Worm (Caenorhabditis elegans) whole organism, L4 larva: ENCODE measurements around the gene srh-194.

Source experiments
- R02D3.7 ChIP-seq: fragments of 150-350 bp; sonication (generic microtip); optimal IDR thresholded peaks from 3 replicates; lab custom pipeline; 2014; ENCODE audit warnings: missing biosample characterization, missing genetic modification characterization
- T20F7.1 ChIP-seq: fragments of 200-800 bp; sonication (Bioruptor generic); optimal IDR thresholded peaks from 2 replicates; lab custom pipeline; 2018; ENCODE audit warnings: mild to moderate bottlenecking, missing genetic modification characterization, missing compliant biosample characterization
- aha-1 ChIP-seq: fragments of 150-350 bp; peaks from one replicate; lab custom pipeline; 2014; ENCODE audit warnings: missing biosample characterization, missing genetic modification characterization
- ceh-82 ChIP-seq: sonication (generic microtip); optimal IDR thresholded peaks from 2 replicates; lab custom pipeline; 2017; ENCODE audit warnings: missing biosample characterization, missing genetic modification characterization
- daf-12 ChIP-seq: fragments of 150-350 bp; optimal IDR thresholded peaks from 2 replicates; lab custom pipeline; 2014; ENCODE audit warnings: missing biosample characterization, missing genetic modification reagents, missing genetic modification characterization
- daf-19 ChIP-seq: fragments of 200-800 bp; sonication (Bioruptor generic); conservative IDR thresholded peaks from 2 replicates; pipeline ENCODE4 v1.3.6; 2022; ENCODE audit warnings: missing genetic modification characterization, missing compliant biosample characterization
- dve-1 ChIP-seq: sonication (generic microtip); optimal IDR thresholded peaks from 2 replicates; lab custom pipeline; 2017; ENCODE audit warnings: antibody characterized with exemption, mild to moderate bottlenecking, missing genetic modification characterization, missing compliant biosample characterization; ENCODE audit not compliant: insufficient read depth
- fkh-10 ChIP-seq: fragments of 150-350 bp; optimal IDR thresholded peaks from 2 replicates; lab custom pipeline; 2014; ENCODE audit warnings: missing biosample characterization, missing genetic modification reagents, missing genetic modification characterization
- hif-1 ChIP-seq, 2 experiments: sonication (generic microtip); optimal IDR thresholded peaks; 2 replicates each; lab custom pipeline; 2016 to 2017; ENCODE audit warnings: missing compliant biosample characterization in 2 of 2, missing genetic modification characterization in 2 of 2, missing genetic modification reagents in 2 of 2, missing genotype in 2 of 2, mild to moderate bottlenecking in 1 of 2
- hmg-1.1 ChIP-seq: fragments of 200-800 bp; sonication (Bioruptor generic); IDR thresholded peaks from 2 replicates; pipeline ENCODE4 v1.3.6; 2022; ENCODE audit warnings: missing genetic modification reagents, missing genetic modification characterization, missing compliant biosample characterization
- lin-1 ChIP-seq: fragments of 200-800 bp; sonication (Bioruptor generic); IDR thresholded peaks from 2 replicates; pipeline ENCODE4 v1.3.6; 2022; ENCODE audit warnings: missing genetic modification reagents, missing genetic modification characterization, missing compliant biosample characterization
- lsy-2 ChIP-seq, 2 experiments: fragments of 150-350 bp in 1 of 2; sonication (generic microtip) in 1 of 2; optimal IDR thresholded peaks; 2 replicates each; lab custom pipeline; 2014 to 2017; ENCODE audit warnings: missing biosample characterization in 2 of 2, missing genetic modification characterization in 2 of 2
- madf-5 ChIP-seq, 2 experiments: fragments of 200-800 bp; sonication (Bioruptor generic); IDR thresholded peaks; 2 replicates each; pipeline ENCODE4 v1.3.6; 2022; ENCODE audit warnings: missing compliant biosample characterization in 2 of 2, missing genetic modification characterization in 2 of 2
- mdl-1 ChIP-seq, 2 experiments: fragments of 150-350 bp in 1 of 2; sonication (generic microtip) in 1 of 2; optimal IDR thresholded peaks; 2 replicates each; lab custom pipeline; 2014 to 2017; ENCODE audit warnings: missing biosample characterization in 2 of 2, missing genetic modification characterization in 2 of 2
- mep-1 ChIP-seq: fragments of 150-350 bp; sonication (generic microtip); optimal IDR thresholded peaks from 3 replicates; lab custom pipeline; 2014; ENCODE audit warnings: missing biosample characterization, missing genetic modification characterization
- mes-2 ChIP-seq: sonication (generic microtip); optimal IDR thresholded peaks from 2 replicates; lab custom pipeline; 2016; ENCODE audit warnings: missing genotype, mild to moderate bottlenecking, missing genetic modification characterization, missing compliant biosample characterization; ENCODE audit not compliant: poor library complexity, severe bottlenecking
- mxl-2 ChIP-seq: fragments of 200-800 bp; sonication (Bioruptor generic); conservative IDR thresholded peaks from 2 replicates; pipeline ENCODE4 v1.3.6; 2022; ENCODE audit warnings: missing genetic modification reagents, missing genetic modification characterization, missing compliant biosample characterization
- nhr-10 ChIP-seq: fragments of 150-350 bp; optimal IDR thresholded peaks from 2 replicates; lab custom pipeline; 2014; ENCODE audit warnings: missing biosample characterization, missing genetic modification characterization
- nhr-11 ChIP-seq: fragments of 150-350 bp; optimal IDR thresholded peaks from 2 replicates; lab custom pipeline; 2014; ENCODE audit warnings: missing biosample characterization, missing genetic modification characterization
- nhr-25 ChIP-seq: sonication (generic microtip); optimal IDR thresholded peaks from 2 replicates; lab custom pipeline; 2017; ENCODE audit warnings: missing genetic modification characterization, mild to moderate bottlenecking, missing compliant biosample characterization, antibody characterized with exemption, moderate library complexity, borderline replicate concordance; ENCODE audit not compliant: insufficient read depth
- nhr-28 ChIP-seq: fragments of 150-350 bp; optimal IDR thresholded peaks from 2 replicates; lab custom pipeline; 2014; ENCODE audit warnings: missing biosample characterization, missing genetic modification characterization
- nhr-41 ChIP-seq: fragments of 200-800 bp; sonication (Bioruptor generic); IDR thresholded peaks from 2 replicates; pipeline ENCODE4 v1.3.6; 2022; ENCODE audit warnings: missing genetic modification reagents, missing genetic modification characterization, missing compliant biosample characterization
- nhr-6 ChIP-seq: fragments of 150-350 bp; optimal IDR thresholded peaks from 2 replicates; lab custom pipeline; 2014; ENCODE audit warnings: missing biosample characterization, missing genetic modification characterization
- saeg-2 ChIP-seq: fragments of 200-800 bp; sonication (Bioruptor generic); IDR thresholded peaks from 2 replicates; pipeline ENCODE4 v1.3.6; 2022; ENCODE audit warnings: missing genetic modification reagents, missing genetic modification characterization, missing compliant biosample characterization
- sdz-12 ChIP-seq: fragments of 200-800 bp; sonication (Bioruptor generic); optimal IDR thresholded peaks from 2 replicates; lab custom pipeline; 2018; ENCODE audit warnings: mild to moderate bottlenecking, missing genetic modification characterization, missing compliant biosample characterization
- set-16 ChIP-seq: fragments of 200-800 bp; sonication (Bioruptor generic); IDR thresholded peaks from 2 replicates; pipeline ENCODE4 v1.3.6; 2022; ENCODE audit warnings: missing genetic modification reagents, missing genetic modification characterization, missing compliant biosample characterization
- skn-1 ChIP-seq: fragments of 150-350 bp; optimal IDR thresholded peaks from 2 replicates; lab custom pipeline; 2014; ENCODE audit warnings: missing biosample characterization, missing genetic modification characterization
- snpc-1.2 ChIP-seq: fragments of 200-800 bp; sonication (Bioruptor generic); IDR thresholded peaks from 2 replicates; pipeline ENCODE4 v1.3.6; 2022; ENCODE audit warnings: missing genetic modification reagents, missing genetic modification characterization, missing compliant biosample characterization
- spr-3 ChIP-seq: fragments of 200-800 bp; sonication (Bioruptor generic); optimal IDR thresholded peaks from 2 replicates; lab custom pipeline; 2018; ENCODE audit warnings: mild to moderate bottlenecking, missing genetic modification characterization, missing compliant biosample characterization
- vab-7 ChIP-seq: fragments of 200-800 bp; sonication (Bioruptor generic); IDR thresholded peaks from 2 replicates; pipeline ENCODE4 v1.3.6; 2022; ENCODE audit warnings: missing genetic modification reagents, missing genetic modification characterization, missing compliant biosample characterization
- zag-1 ChIP-seq: fragments of 150-350 bp; optimal IDR thresholded peaks from 2 replicates; lab custom pipeline; 2014; ENCODE audit warnings: missing biosample characterization, missing genetic modification characterization
- zip-11 ChIP-seq: fragments of 200-800 bp; sonication (Bioruptor generic); IDR thresholded peaks from 2 replicates; pipeline ENCODE4 v1.3.6; 2022; ENCODE audit warnings: missing genetic modification characterization, missing compliant biosample characterization

srh-194 gene

DNA sequence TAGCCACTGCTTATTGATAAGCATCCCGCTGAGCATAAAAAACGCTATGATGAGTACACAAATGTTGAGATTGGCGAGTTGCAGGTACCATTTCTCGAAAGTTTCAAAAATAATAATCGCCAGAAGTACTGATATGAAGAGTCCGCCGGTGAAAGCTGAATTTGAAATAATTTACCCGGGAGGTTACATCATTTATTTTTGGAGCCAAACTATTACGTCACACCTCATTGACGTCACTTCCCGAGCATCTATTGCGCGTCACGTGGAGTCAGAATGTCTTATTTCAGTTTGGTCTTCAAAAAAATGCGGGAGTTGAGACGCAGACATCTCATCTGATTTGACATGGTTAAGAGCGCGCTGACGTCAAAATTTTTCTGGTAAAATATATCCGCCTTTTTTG, 37.5 kb upstream of the srh-194 start:
- no peak for TF ChIP-seq R02D3.7 (tag; lab: Kevin White, UChicago)
- TF ChIP-seq mxl-2 (GFP tag; lab: Robert Waterston, UW): no peak
- no peak for TF ChIP-seq skn-1
- TF ChIP-seq vab-7 (GFP tag; lab: Robert Waterston, UW): no peak
- TF ChIP-seq mdl-1 (tag; optimal IDR thresholded peaks at IDR 0.05; lab: Kevin White, UChicago): no peak
- no peak for TF ChIP-seq daf-19 (GFP tag; lab: Robert Waterston, UW)
- no peak for TF ChIP-seq nhr-28 (tag; lab: Kevin White, UChicago)
- no peak for TF ChIP-seq sdz-12
- no peak for TF ChIP-seq snpc-1.2 (GFP tag; lab: Robert Waterston, UW)
- TF ChIP-seq set-16 (GFP tag; lab: Robert Waterston, UW): no peak
- TF ChIP-seq mes-2: no peak
- no peak for TF ChIP-seq madf-5 (GFP tag; IDR thresholded peaks at IDR 0.05; lab: Robert Waterston, UW)
- TF ChIP-seq nhr-25: no peak
- TF ChIP-seq daf-12: no peak
- TF ChIP-seq mep-1: no peak
- no peak for TF ChIP-seq nhr-11 (tag; lab: Kevin White, UChicago)
- TF ChIP-seq nhr-6 (tag; lab: Kevin White, UChicago): no peak

DNA sequence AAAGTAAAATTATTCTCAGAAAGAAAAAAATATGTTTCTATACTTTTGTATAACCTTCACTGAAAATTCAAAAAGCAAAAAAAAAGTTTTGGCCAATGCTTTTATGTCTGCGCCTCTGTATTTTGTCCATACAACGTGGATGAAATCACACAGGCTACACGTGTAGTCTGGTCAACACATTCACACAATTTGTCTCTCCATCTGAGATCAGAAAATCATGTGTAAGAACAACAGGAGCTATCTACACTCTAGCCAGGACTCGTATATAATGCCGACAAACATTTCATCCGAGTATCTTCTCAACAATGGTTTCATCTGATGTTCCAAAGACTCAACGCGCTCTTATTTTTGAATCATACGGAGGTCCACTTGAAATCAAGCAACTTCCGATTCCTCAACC, 33.5 kb upstream of the srh-194 start, which contains the start of gene D2063.1:
TSS of gene D2063.1 (plus strand) at position 281 of the 400 bp plus-strand sequence.
- no peak for TF ChIP-seq lin-1 (GFP tag; lab: Robert Waterston, UW)
- no peak for TF ChIP-seq hmg-1.1
- no peak for TF ChIP-seq nhr-6 (tag; lab: Kevin White, UChicago)
- TF ChIP-seq zag-1 (tag; lab: Kevin White, UChicago): no peak
- no peak for TF ChIP-seq R02D3.7 (tag; lab: Kevin White, UChicago)
- no peak for TF ChIP-seq zip-11 (GFP tag; lab: Robert Waterston, UW)
- TF ChIP-seq hif-1 (tag; optimal IDR thresholded peaks at IDR 0.05; lab: Kevin White, UChicago): no peak
- no peak for TF ChIP-seq ceh-82 (tag; lab: Kevin White, UChicago)
- peak; percentile 89 for TF ChIP-seq nhr-11 (tag; lab: Kevin White, UChicago)
- peak; percentile 23 for TF ChIP-seq nhr-28 (tag; lab: Kevin White, UChicago)
- TF ChIP-seq, all 104 proteins: peak for 2

DNA sequence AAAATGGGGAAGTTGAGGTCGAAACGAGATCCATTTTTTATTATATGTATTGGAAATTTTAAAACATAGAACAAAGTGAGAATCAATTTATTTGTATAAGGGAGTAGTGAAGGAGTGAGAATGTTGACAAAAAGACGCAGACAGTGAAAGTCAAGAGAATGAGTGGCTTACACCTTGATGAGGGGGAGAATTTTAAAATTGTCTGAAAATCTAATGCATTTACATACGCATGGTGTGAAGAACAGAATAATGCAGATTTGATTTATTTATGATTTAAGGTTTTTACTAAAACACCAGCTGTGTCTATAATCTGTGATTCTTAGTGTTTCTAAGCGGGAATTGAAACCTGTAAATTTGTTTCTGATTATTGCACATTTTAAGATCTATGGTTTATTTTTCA, 32.1 kb upstream of the srh-194 start, which contains the start of gene nhr-125:
TSS of gene nhr-125 (minus strand) at position 101 of the 400 bp plus-strand sequence.
- TF ChIP-seq aha-1 (peak; percentile 62), nhr-6 (tag; lab: Kevin White, UChicago) (no peak), saeg-2 (no peak)

DNA sequence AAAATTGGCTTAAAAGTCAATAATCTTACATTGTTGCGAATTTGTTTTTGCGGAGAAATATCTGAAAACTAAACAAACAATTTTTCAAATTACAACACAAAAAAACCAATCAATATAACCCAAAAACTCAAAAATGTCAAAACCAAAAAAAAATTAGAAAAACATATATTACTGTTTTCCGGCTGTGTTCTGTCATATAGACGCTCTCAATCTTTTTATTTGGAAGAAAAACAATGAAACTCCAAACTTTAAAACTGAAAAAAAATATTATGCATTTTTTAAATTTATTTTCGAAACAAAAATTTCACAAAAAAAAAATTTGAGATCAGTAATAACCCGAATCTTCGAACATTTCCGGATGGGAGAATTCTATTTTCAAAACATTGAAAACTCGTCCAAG, 29.4 kb upstream of the srh-194 start, which contains the start of gene R02D1.2:
TSS of gene R02D1.2 (minus strand) at position 101 of the 400 bp plus-strand sequence.
- TF ChIP-seq spr-3 (GFP tag; lab: Kevin White, UChicago): no peak
- TF ChIP-seq nhr-41 (GFP tag; lab: Robert Waterston, UW): no peak
- TF ChIP-seq hif-1 (tag; optimal IDR thresholded peaks at IDR 0.05; lab: Kevin White, UChicago): no peak
- TF ChIP-seq daf-19 (GFP tag; lab: Robert Waterston, UW): no peak
- TF ChIP-seq fkh-10 (GFP tag; lab: Kevin White, UChicago): no peak
- TF ChIP-seq T20F7.1 (GFP tag; lab: Kevin White, UChicago): no peak
- TF ChIP-seq hmg-1.1: no peak
- TF ChIP-seq lsy-2 (tag; optimal IDR thresholded peaks at IDR 0.05; lab: Kevin White, UChicago): no peak
- no peak for TF ChIP-seq ceh-82 (tag; lab: Kevin White, UChicago)
- no peak for TF ChIP-seq nhr-10
- no peak for TF ChIP-seq sdz-12
- no peak for TF ChIP-seq madf-5 (GFP tag; IDR thresholded peaks at IDR 0.05; lab: Robert Waterston, UW)

DNA sequence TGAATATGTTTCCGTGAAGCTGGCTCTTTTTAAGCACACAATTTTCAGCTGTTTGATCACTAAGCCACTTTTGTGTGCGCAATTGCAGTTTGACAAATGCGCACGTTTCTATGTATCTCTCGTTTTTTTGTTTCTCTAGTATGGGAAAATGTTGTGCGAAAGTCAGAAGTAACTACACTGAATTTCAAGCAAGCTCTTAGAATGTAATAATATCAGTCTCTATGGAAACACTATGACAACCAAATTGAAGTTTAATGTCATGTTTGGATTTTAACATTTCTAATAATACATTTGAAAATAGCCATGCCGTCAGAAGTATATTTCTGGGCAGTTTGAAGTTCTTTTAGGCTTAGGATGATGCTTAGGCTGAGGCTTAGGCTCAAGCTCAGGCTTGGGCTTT, 26.5 kb upstream of the srh-194 start, which contains the start of gene ZC132.9:
TSS of gene ZC132.9 (minus strand) at position 101 of the 400 bp plus-strand sequence.
- TF ChIP-seq vab-7 (GFP tag; lab: Robert Waterston, UW): no peak
- no peak for TF ChIP-seq dve-1
- TF ChIP-seq skn-1: no peak
